Worm (Caenorhabditis elegans) whole organism, late embryonic: ENCODE data around the gene sox-2.

Experiments
- C08G9.2 ChIP-seq: sonication (generic microtip); optimal IDR thresholded peaks from 2 replicates; lab custom pipeline; 2016; ENCODE audit warnings: mild to moderate bottlenecking, missing genetic modification characterization, moderate library complexity, missing compliant biosample characterization
- C38D4.7 ChIP-seq: fragments of 200-800 bp; sonication (Bioruptor generic); optimal IDR thresholded peaks from 2 replicates; lab custom pipeline; 2018; ENCODE audit warnings: mild to moderate bottlenecking, missing genetic modification characterization, moderate library complexity, missing compliant biosample characterization
- F13H6.1 ChIP-seq: sonication (generic microtip); optimal IDR thresholded peaks from 2 replicates; lab custom pipeline; 2016; ENCODE audit warnings: missing genetic modification characterization, missing compliant biosample characterization
- K02D7.2 ChIP-seq: sonication (generic microtip); optimal IDR thresholded peaks from 2 replicates; lab custom pipeline; 2017; ENCODE audit warnings: mild to moderate bottlenecking, missing genetic modification characterization, missing compliant biosample characterization
- K09A11.1 ChIP-seq: sonication (generic microtip); optimal IDR thresholded peaks from 2 replicates; lab custom pipeline; 2017; ENCODE audit warnings: antibody characterized with exemption, mild to moderate bottlenecking, missing genetic modification characterization, missing compliant biosample characterization; ENCODE audit not compliant: insufficient read depth
- T23F11.4 ChIP-seq: fragments of 200-800 bp; sonication (Bioruptor generic); optimal IDR thresholded peaks from 2 replicates; lab custom pipeline; 2018; ENCODE audit warnings: mild to moderate bottlenecking, missing genetic modification characterization, missing compliant biosample characterization
- ceh-18 ChIP-seq: sonication (generic microtip); optimal IDR thresholded peaks from 2 replicates; lab custom pipeline; 2016; ENCODE audit warnings: missing genetic modification characterization, missing compliant biosample characterization
- ceh-19 ChIP-seq: fragments of 200-800 bp; sonication (Bioruptor generic); optimal IDR thresholded peaks from 2 replicates; lab custom pipeline; 2018; ENCODE audit warnings: mild to moderate bottlenecking, missing genetic modification characterization, missing compliant biosample characterization
- ceh-24 ChIP-seq: sonication (generic microtip); optimal IDR thresholded peaks from 2 replicates; lab custom pipeline; 2016; ENCODE audit warnings: mild to moderate bottlenecking, missing genetic modification characterization, missing compliant biosample characterization
- ceh-30 ChIP-seq: fragments of 150-350 bp; optimal IDR thresholded peaks from 2 replicates; lab custom pipeline; 2014; ENCODE audit warnings: missing biosample characterization, missing genetic modification characterization
- ceh-31 ChIP-seq: sonication (generic microtip); optimal IDR thresholded peaks from 2 replicates; lab custom pipeline; 2016; ENCODE audit warnings: missing genetic modification characterization, missing compliant biosample characterization
- ceh-9 ChIP-seq: sonication (generic microtip); optimal IDR thresholded peaks from 2 replicates; lab custom pipeline; 2016; ENCODE audit warnings: mild to moderate bottlenecking, missing genetic modification characterization, inconsistent platforms, missing compliant biosample characterization
- dve-1 ChIP-seq: sonication (generic microtip); optimal IDR thresholded peaks from 2 replicates; lab custom pipeline; 2017; ENCODE audit warnings: antibody characterized with exemption, mild to moderate bottlenecking, missing genetic modification characterization, missing compliant biosample characterization
- elt-2 ChIP-seq: sonication (generic microtip); optimal IDR thresholded peaks from 2 replicates; lab custom pipeline; 2016; ENCODE audit warnings: missing genetic modification reagents, missing genetic modification characterization, missing compliant biosample characterization
- ets-4 ChIP-seq: sonication (generic microtip); optimal IDR thresholded peaks from 2 replicates; lab custom pipeline; 2016; ENCODE audit warnings: missing genetic modification characterization, missing compliant biosample characterization
- eyg-1 ChIP-seq: sonication (generic microtip); optimal IDR thresholded peaks from 2 replicates; lab custom pipeline; 2016; ENCODE audit warnings: missing genotype, missing genetic modification characterization, missing compliant biosample characterization
- fkh-10 ChIP-seq: fragments of 150-350 bp; optimal IDR thresholded peaks from 2 replicates; lab custom pipeline; 2014; ENCODE audit warnings: missing biosample characterization, missing genetic modification reagents, missing genetic modification characterization
- fkh-6 ChIP-seq: sonication (generic microtip); optimal IDR thresholded peaks from 2 replicates; lab custom pipeline; 2016; ENCODE audit warnings: missing genetic modification characterization, missing compliant biosample characterization
- gmeb-2 ChIP-seq: sonication (generic microtip); optimal IDR thresholded peaks from 2 replicates; lab custom pipeline; 2016; ENCODE audit warnings: missing genetic modification characterization, inconsistent platforms, missing compliant biosample characterization
- hlh-13 ChIP-seq: fragments of 200-800 bp; sonication (Bioruptor generic); optimal IDR thresholded peaks from 2 replicates; lab custom pipeline; 2018; ENCODE audit warnings: mild to moderate bottlenecking, missing genetic modification characterization, missing compliant biosample characterization
- hlh-6 ChIP-seq: sonication (generic microtip); optimal IDR thresholded peaks from 2 replicates; lab custom pipeline; 2016; ENCODE audit warnings: missing genotype, missing genetic modification characterization, missing compliant biosample characterization
- hlh-8 ChIP-seq: sonication (generic microtip); optimal IDR thresholded peaks from 2 replicates; lab custom pipeline; 2016; ENCODE audit warnings: missing genotype, missing genetic modification characterization, missing compliant biosample characterization
- madf-2 ChIP-seq: sonication (generic microtip); optimal IDR thresholded peaks from 2 replicates; lab custom pipeline; 2017; ENCODE audit warnings: missing genetic modification characterization, missing compliant biosample characterization
- mec-3 ChIP-seq: sonication (generic microtip); optimal IDR thresholded peaks from 2 replicates; lab custom pipeline; 2016; ENCODE audit warnings: borderline replicate concordance, missing genetic modification characterization, missing compliant biosample characterization
- nfya-1 ChIP-seq: sonication (generic microtip); optimal IDR thresholded peaks from 2 replicates; lab custom pipeline; 2017; ENCODE audit warnings: missing genetic modification characterization, mild to moderate bottlenecking, missing compliant biosample characterization, antibody characterized with exemption, moderate library complexity
- nhr-11 ChIP-seq: fragments of 150-350 bp; optimal IDR thresholded peaks from 2 replicates; lab custom pipeline; 2014; ENCODE audit warnings: missing biosample characterization, missing genetic modification characterization
- nhr-232 ChIP-seq: sonication (generic microtip); optimal IDR thresholded peaks from 2 replicates; lab custom pipeline; 2016; ENCODE audit warnings: missing genetic modification characterization, missing compliant biosample characterization
- odd-2 ChIP-seq: sonication (generic microtip); optimal IDR thresholded peaks from 2 replicates; lab custom pipeline; 2017; ENCODE audit warnings: antibody characterized with exemption, mild to moderate bottlenecking, missing genetic modification characterization, missing compliant biosample characterization
- pag-3 ChIP-seq: sonication (generic microtip); optimal IDR thresholded peaks from 2 replicates; lab custom pipeline; 2016; ENCODE audit warnings: missing compliant biosample characterization, missing genetic modification characterization, borderline replicate concordance
- pat-9 ChIP-seq: fragments of 200-800 bp; sonication (Bioruptor generic); optimal IDR thresholded peaks from 2 replicates; lab custom pipeline; 2018; ENCODE audit warnings: mild to moderate bottlenecking, missing genetic modification characterization, moderate library complexity, missing compliant biosample characterization
- pha-2 ChIP-seq: sonication (generic microtip); optimal IDR thresholded peaks from 2 replicates; lab custom pipeline; 2017; ENCODE audit warnings: mild to moderate bottlenecking, missing genetic modification characterization, missing compliant biosample characterization
- pha-4 ChIP-seq: fragments of 150-350 bp; optimal IDR thresholded peaks from 2 replicates; lab custom pipeline; 2018; ENCODE audit warnings: missing biosample characterization, missing genetic modification reagents, missing genetic modification characterization
- pqm-1 ChIP-seq: sonication (generic microtip); optimal IDR thresholded peaks from 2 replicates; lab custom pipeline; 2016; ENCODE audit warnings: missing genetic modification characterization, missing compliant biosample characterization
- ref-2 ChIP-seq: sonication (generic microtip); optimal IDR thresholded peaks from 2 replicates; lab custom pipeline; 2016; ENCODE audit warnings: missing genetic modification characterization, missing compliant biosample characterization
- rnt-1 ChIP-seq: sonication (generic microtip); optimal IDR thresholded peaks from 2 replicates; lab custom pipeline; 2016; ENCODE audit warnings: missing genetic modification characterization, missing compliant biosample characterization
- sox-4 ChIP-seq: sonication (generic microtip); optimal IDR thresholded peaks from 2 replicates; lab custom pipeline; 2017; ENCODE audit warnings: mild to moderate bottlenecking, missing genetic modification characterization, inconsistent platforms, missing compliant biosample characterization
- tbx-2 ChIP-seq: sonication (generic microtip); optimal IDR thresholded peaks from 2 replicates; lab custom pipeline; 2016; ENCODE audit warnings: missing genetic modification characterization, missing compliant biosample characterization
- tbx-7 ChIP-seq: sonication (generic microtip); optimal IDR thresholded peaks from 2 replicates; lab custom pipeline; 2016; ENCODE audit warnings: missing genotype, missing genetic modification characterization, missing compliant biosample characterization
- unc-42 ChIP-seq: sonication (generic microtip); optimal IDR thresholded peaks from 2 replicates; lab custom pipeline; 2016; ENCODE audit warnings: missing genotype, missing genetic modification characterization, missing compliant biosample characterization
- zip-5 ChIP-seq: sonication (generic microtip); optimal IDR thresholded peaks from 2 replicates; lab custom pipeline; 2016; ENCODE audit warnings: missing genetic modification characterization, missing compliant biosample characterization
- ztf-16 ChIP-seq: sonication (generic microtip); optimal IDR thresholded peaks from 2 replicates; lab custom pipeline; 2017; ENCODE audit warnings: missing genetic modification characterization, missing compliant biosample characterization

The sox-2 gene

ce11 chrX:7433269-7433668, 30.3 kb downstream of the sox-2 start, which contains the start of gene clc-5:
clc-5 (plus strand) TSS chrX:7433569.
- TF ChIP-seq madf-2 (tag; lab: Kevin White, UChicago) (no peak), pha-2 (no peak), ceh-24 (tag; lab: Kevin White, UChicago) (no peak), nfya-1 (tag; lab: Kevin White, UChicago) (no peak), fkh-10 (GFP tag; lab: Kevin White, UChicago) (no peak), ceh-31 (no peak), nhr-232 (tag; lab: Kevin White, UChicago) (no peak), elt-2 (tag; lab: Kevin White, UChicago) (no peak), hlh-6 (tag; lab: Kevin White, UChicago) (no peak), odd-2 (tag; lab: Kevin White, UChicago) (no peak), gmeb-2 (no peak), tbx-2 (no peak)

DNA sequence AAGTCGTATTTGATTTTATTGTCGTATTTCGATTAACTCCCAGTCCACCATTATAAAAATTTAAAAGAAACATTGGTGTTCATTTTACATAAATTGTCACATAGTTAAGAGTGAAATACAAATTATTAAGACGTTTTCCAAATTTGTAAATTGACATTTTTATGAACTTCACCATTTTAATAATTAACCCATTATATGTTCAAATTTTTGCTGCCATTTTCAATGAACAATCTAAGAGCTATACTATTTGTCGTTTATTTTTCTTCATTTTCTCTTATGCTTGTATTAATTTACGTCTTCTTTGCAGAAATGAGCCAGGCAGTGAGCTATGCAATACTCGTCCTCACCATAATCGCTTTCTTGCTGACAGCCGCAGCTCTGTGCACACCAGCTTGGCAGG, 32.4 kb downstream of the sox-2 start, which contains the start of gene clc-2:
Gene clc-2 (plus strand): TSS at position 301 of the 400 bp plus-strand sequence.
- TF ChIP-seq hlh-6 (tag; lab: Kevin White, UChicago) (no peak), sox-4 (tag; lab: Kevin White, UChicago) (no peak), T23F11.4 (GFP tag; lab: Kevin White, UChicago) (no peak), gmeb-2 (no peak), pha-4 (no peak), dve-1 (no peak), ceh-30 (no peak), pat-9 (no peak), ceh-19 (GFP tag; lab: Kevin White, UChicago) (no peak), tbx-7 (tag; lab: Kevin White, UChicago) (no peak), ceh-9 (tag; lab: Kevin White, UChicago) (no peak)

- TF ChIP-seq unc-42 (tag; lab: Kevin White, UChicago) (no peak), T23F11.4 (GFP tag; lab: Kevin White, UChicago) (no peak), ref-2 (tag; lab: Kevin White, UChicago) (no peak), C08G9.2 (no peak), ets-4 (tag; lab: Kevin White, UChicago) (no peak), zip-5 (no peak), nhr-11 (no peak), pag-3 (no peak), F13H6.1 (tag; lab: Kevin White, UChicago) (no peak), ceh-18 (tag; lab: Kevin White, UChicago) (no peak), fkh-6 (tag; lab: Kevin White, UChicago) (no peak), fkh-10 (GFP tag; lab: Kevin White, UChicago) (no peak), rnt-1 (tag; lab: Kevin White, UChicago) (no peak), mec-3 (tag; lab: Kevin White, UChicago) (no peak)
Measured at ce11 chrX:7430483-7430882, 33.1 kb downstream of the sox-2 start.

DNA sequence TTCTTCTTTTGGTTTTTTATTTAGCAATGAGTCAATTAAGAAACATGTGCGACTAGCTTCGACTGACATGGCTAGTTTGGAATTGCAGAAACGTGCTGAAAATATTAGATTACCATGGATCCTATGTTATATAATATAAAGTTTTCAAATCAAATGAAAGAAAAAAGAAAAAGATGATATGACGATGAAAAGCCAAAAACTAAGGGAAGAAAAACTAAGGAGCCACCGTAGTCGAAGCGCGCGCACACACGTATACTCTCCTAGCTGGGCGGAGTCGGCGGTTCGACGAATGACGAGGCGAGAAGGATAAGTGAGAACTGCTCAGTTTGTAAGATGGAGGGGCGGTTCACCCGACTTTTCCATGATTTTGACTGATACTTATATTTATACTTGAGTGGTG, 38.7 kb downstream of the sox-2 start, which contains the start of gene mnm-2:
Gene mnm-2 (minus strand): TSS at position 101 of the 400 bp plus-strand sequence.
- TF ChIP-seq C08G9.2: no peak
- no peak for TF ChIP-seq ref-2 (tag; lab: Kevin White, UChicago)
- TF ChIP-seq hlh-8: no peak

DNA sequence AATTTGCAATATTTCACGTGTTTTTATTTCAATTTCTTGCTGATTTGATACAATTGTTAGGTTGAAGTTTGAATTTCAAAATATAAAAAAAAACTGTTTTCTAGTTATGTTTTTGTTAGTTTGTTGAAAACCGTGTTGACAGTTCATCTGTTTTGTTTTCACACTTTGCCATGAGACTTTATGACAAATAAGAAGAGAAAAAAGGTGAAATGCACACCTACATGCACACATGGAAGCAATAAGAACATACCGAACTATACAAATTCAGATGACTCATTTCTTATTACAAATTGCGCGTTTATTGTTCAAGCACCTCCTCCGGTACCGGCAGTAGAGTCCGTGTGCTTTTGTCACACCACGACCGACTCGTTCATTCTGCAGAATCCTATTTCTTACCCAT, 43.0 kb downstream of the sox-2 start, which contains the start of gene C10A4.9:
Gene C10A4.9 (plus strand): TSS at position 301 of the 400 bp plus-strand sequence.
- TF ChIP-seq pqm-1 (no peak), nhr-11 (no peak), K09A11.1 (tag; lab: Kevin White, UChicago) (no peak), sox-4 (tag; lab: Kevin White, UChicago) (no peak), mec-3 (tag; lab: Kevin White, UChicago) (no peak), gmeb-2 (no peak), eyg-1 (tag; lab: Kevin White, UChicago) (no peak), pha-2 (no peak), K02D7.2 (tag; lab: Kevin White, UChicago) (no peak), hlh-13 (GFP tag; lab: Kevin White, UChicago) (no peak), F13H6.1 (tag; lab: Kevin White, UChicago) (no peak), ztf-16 (no peak), C38D4.7 (GFP tag; lab: Kevin White, UChicago) (no peak), zip-5 (no peak)
